Worm (Caenorhabditis elegans): ENCODE measurements around the gene T14G12.6.

- TF ChIP-seq blmp-1 (tag; optimal IDR thresholded peaks at IDR 0.05; ENCODE audit: insufficient read depth) (no peak), nhr-11 (tag; optimal IDR thresholded peaks at IDR 0.05) (no peak), egl-27 (tag; optimal IDR thresholded peaks at IDR 0.05) (no peak), ztf-11 (tag; optimal IDR thresholded peaks at IDR 0.05) (no peak), ama-1 (optimal IDR thresholded peaks at IDR 0.05) (no peak)
These were observed 33.5 kb upstream of the T14G12.6 start, which contains the start of gene idpp-5 for ce11 chrX:3792715-3793114.
